Fruit fly (Drosophila melanogaster): Measurements from ENCODE around the gene CG46304.

Gene CG46304

DNA sequence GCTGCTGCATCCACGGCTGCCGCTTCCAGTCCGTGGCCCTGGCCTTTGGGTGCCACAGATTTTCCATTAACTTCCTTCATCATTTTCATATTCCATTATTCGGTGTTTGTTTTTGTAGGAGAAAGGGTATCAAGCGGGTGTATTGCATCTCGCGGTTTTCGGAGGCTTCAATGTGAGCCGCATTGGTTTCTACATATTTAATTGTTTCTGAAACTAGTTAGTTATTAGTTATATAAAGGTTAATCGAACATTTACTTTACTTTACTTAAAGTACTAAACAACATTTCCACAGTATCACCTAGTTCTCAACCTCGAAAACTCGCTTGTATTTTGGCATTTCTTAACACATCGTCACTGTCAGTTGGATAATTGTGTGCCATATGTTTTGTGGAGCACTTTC lies 46.2 kb upstream of the CG46304 start:
- peak; percentile 46 for TF ChIP-seq CG14655 (GFP tag; optimal IDR thresholded peaks at IDR 0.05)
- 0 out of 2 replicates have a peak, but pooled peaks have one; percentile 16 for TF ChIP-seq Ets98B (GFP tag; IDR thresholded peaks at IDR 0.05)
- TF ChIP-seq D1 (tag; optimal IDR thresholded peaks at IDR 0.05): no peak
- peak; percentile 52 for TF ChIP-seq CG8301 (tag; optimal IDR thresholded peaks at IDR 0.05)
- 0 out of 3 replicates have a peak, but pooled peaks have one; percentile 7 for TF ChIP-seq CG4496 (GFP tag; IDR thresholded peaks at IDR 0.05)
- 0 out of 3 replicates have a peak, but pooled peaks have one; percentile 20 for TF ChIP-seq fd96Ca (GFP tag; IDR thresholded peaks at IDR 0.05)
- TF ChIP-seq CG32121 (GFP tag; IDR thresholded peaks at IDR 0.05): no peak
- peak; percentile 14 for TF ChIP-seq Pif1A (GFP tag; optimal IDR thresholded peaks at IDR 0.05)

DNA sequence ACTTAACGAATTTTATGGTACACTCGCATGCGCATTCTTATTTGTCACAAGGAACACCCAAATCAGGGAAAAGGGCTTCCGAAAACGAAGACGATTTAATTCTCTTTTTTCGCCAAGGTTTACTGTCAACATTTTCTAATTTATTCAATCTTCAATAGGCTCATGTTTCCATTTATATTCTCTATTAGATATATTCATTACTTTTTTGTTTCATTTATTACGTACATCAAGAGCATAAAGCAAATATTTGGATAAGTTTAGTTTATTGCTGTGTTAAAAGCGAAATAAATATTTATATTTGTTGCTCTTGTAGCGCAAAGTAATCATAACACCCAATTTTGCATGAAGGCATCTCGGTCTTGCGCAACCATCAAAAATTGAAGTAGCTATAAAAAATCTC lies 45.1 kb upstream of the CG46304 start:
- TF ChIP-seq fd96Ca (GFP tag; IDR thresholded peaks at IDR 0.05) (no peak), CG10348 (GFP tag; IDR thresholded peaks at IDR 0.05) (no peak), Snoo (tag; optimal IDR thresholded peaks at IDR 0.05) (peak; percentile 44)

- TF ChIP-seq CG34367 (tag; optimal IDR thresholded peaks at IDR 0.05) (no peak), CG8301 (tag; optimal IDR thresholded peaks at IDR 0.05) (no peak), CG17806 (tag; optimal IDR thresholded peaks at IDR 0.05) (peak; percentile 9), CG9948 (tag; optimal IDR thresholded peaks at IDR 0.05) (no peak), CG14655 (GFP tag; optimal IDR thresholded peaks at IDR 0.05) (peak; percentile 45), D1 (tag; optimal IDR thresholded peaks at IDR 0.05) (no peak), CG8159 (tag; optimal IDR thresholded peaks at IDR 0.05) (no peak), rn (GFP tag; IDR thresholded peaks at IDR 0.05) (no peak), gl (tag; optimal IDR thresholded peaks at IDR 0.05) (no peak), EcR (GFP tag; optimal IDR thresholded peaks at IDR 0.05) (no peak), CG32121 (GFP tag; IDR thresholded peaks at IDR 0.05) (no peak), CG4496 (GFP tag; IDR thresholded peaks at IDR 0.05) (no peak)
Measured at dm6 chr2L:18906615-18907014, 39.5 kb upstream of the CG46304 start.

dm6 chr2L:18907491-18907890 lies 38.6 kb upstream of the CG46304 start:
- no peak for TF ChIP-seq CG15710 (tag; optimal IDR thresholded peaks at IDR 0.05)
- TF ChIP-seq CG17806 (tag; optimal IDR thresholded peaks at IDR 0.05): no peak
- TF ChIP-seq Pif1A (GFP tag; optimal IDR thresholded peaks at IDR 0.05): peak; percentile 27
- no peak for TF ChIP-seq rn (GFP tag; IDR thresholded peaks at IDR 0.05)
- TF ChIP-seq gl (tag; optimal IDR thresholded peaks at IDR 0.05): no peak
- TF ChIP-seq CG32121 (GFP tag; IDR thresholded peaks at IDR 0.05): peak; percentile 53; the same call in 1 of the 2 replicates
- TF ChIP-seq CG14655 (GFP tag; optimal IDR thresholded peaks at IDR 0.05): peak; percentile 56
- peak; percentile 64; the same call in 2 of the 3 replicates for TF ChIP-seq CG4496 (GFP tag; IDR thresholded peaks at IDR 0.05)
- peak; percentile 60 for TF ChIP-seq CG8301 (tag; optimal IDR thresholded peaks at IDR 0.05)
- 0 out of 2 replicates have a peak, but pooled peaks have one; percentile 47 for TF ChIP-seq CG12605 (GFP tag; IDR thresholded peaks at IDR 0.05)
- TF ChIP-seq CG34367 (tag; optimal IDR thresholded peaks at IDR 0.05): no peak
- no peak for TF ChIP-seq Pif1B (GFP tag; optimal IDR thresholded peaks at IDR 0.05)
- TF ChIP-seq fd96Ca (GFP tag; IDR thresholded peaks at IDR 0.05): no peak
- peak; percentile 61 for TF ChIP-seq Ets98B (GFP tag; IDR thresholded peaks at IDR 0.05)

DNA sequence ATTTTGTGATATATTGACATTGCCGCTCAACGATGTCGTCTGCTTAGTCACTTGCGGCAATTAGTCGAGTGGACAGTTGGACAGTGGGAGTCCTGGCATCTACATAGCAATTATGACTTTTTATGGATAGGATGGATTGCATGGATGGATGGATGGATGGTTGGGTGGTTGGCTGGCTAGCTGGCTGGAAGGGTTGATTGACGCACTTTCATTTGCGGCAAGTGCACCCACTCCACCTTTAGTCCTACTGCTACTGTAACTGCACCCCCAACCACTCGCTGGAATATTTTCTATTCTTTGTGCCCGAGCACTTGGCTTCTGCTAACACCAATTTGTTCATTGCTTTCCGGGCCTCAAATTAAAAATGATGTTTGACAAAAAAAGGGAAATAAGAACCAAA lies 31.3 kb upstream of the CG46304 start:
- TF ChIP-seq fd96Ca (GFP tag; IDR thresholded peaks at IDR 0.05) (no peak), Ets98B (GFP tag; IDR thresholded peaks at IDR 0.05) (no peak), CG8301 (tag; optimal IDR thresholded peaks at IDR 0.05) (no peak)

DNA sequence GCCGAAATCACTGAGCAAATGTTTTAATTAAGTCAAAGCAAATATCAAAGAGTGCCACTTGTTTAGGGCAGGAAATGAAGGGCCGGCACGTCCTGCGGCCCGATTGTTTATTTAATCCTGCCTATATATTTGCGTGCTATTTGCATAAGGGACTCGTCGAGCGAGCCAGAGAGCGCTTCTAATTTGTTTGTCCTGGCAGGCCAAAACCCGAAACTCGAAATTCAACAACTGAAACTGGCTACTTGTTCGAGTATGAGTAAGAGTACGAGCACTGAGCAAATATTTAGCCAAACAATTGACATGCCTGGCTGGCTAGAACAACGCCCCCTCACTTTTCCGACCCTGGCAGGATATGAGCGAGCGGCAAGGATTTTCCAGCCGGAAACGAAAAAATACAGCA lies 28.5 kb upstream of the CG46304 start:
- TF ChIP-seq CG8301 (tag; optimal IDR thresholded peaks at IDR 0.05) (no peak), CG9948 (tag; optimal IDR thresholded peaks at IDR 0.05) (no peak), CG8159 (tag; optimal IDR thresholded peaks at IDR 0.05) (no peak), fd96Ca (GFP tag; IDR thresholded peaks at IDR 0.05) (no peak), Snoo (tag; optimal IDR thresholded peaks at IDR 0.05) (no peak), EcR (GFP tag; optimal IDR thresholded peaks at IDR 0.05) (no peak), Pif1A (GFP tag; optimal IDR thresholded peaks at IDR 0.05) (no peak), CG13204 (GFP tag; optimal IDR thresholded peaks at IDR 0.05) (no peak), CG32121 (GFP tag; IDR thresholded peaks at IDR 0.05) (no peak), CG34367 (tag; optimal IDR thresholded peaks at IDR 0.05) (no peak), gl (tag; optimal IDR thresholded peaks at IDR 0.05) (no peak), CG4496 (GFP tag; IDR thresholded peaks at IDR 0.05) (no peak), CG17806 (tag; optimal IDR thresholded peaks at IDR 0.05) (no peak)

- TF ChIP-seq CG14655 (GFP tag; optimal IDR thresholded peaks at IDR 0.05): peak; percentile 36
- TF ChIP-seq gl (tag; optimal IDR thresholded peaks at IDR 0.05): no peak
- TF ChIP-seq CG12605 (GFP tag; IDR thresholded peaks at IDR 0.05): no peak
- TF ChIP-seq CG10348 (GFP tag; IDR thresholded peaks at IDR 0.05): no peak
Measured at dm6 chr2L:18919474-18919873, 26.6 kb upstream of the CG46304 start.

DNA sequence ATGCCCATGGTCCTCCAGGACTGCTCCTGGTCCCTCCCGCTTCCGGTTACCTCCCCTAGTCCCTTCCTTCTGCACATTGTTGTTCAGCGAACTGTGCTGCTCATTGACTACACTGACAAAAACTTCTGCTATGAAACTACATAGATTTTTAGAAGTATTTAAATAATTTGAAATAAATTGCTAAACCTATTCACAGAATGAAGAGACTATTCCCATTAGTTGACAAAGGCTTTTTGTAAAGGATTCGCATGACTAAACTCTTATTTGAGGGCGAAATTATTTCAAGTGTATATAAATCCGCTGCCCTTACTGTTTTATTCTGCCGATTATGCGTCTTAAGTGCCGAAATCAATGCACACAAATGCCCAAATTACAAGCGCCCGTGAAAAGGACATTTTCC lies 24.9 kb upstream of the CG46304 start:
- TF ChIP-seq CG15710 (tag; optimal IDR thresholded peaks at IDR 0.05) (no peak), CG8159 (tag; optimal IDR thresholded peaks at IDR 0.05) (peak; percentile 32), Pif1A (GFP tag; optimal IDR thresholded peaks at IDR 0.05) (no peak), CG14655 (GFP tag; optimal IDR thresholded peaks at IDR 0.05) (no peak)
